Worm (Caenorhabditis elegans) whole organism, L4/young adult: ENCODE measurements around the gene T26C5.3.

Experiments
- W03F9.2 ChIP-seq: fragments of 150-350 bp; optimal IDR thresholded peaks from 2 replicates; lab custom pipeline; 2014; ENCODE audit warnings: missing biosample characterization, missing genetic modification characterization
- dao-5 ChIP-seq: sonication (generic microtip); optimal IDR thresholded peaks from 2 replicates; lab custom pipeline; 2016; ENCODE audit warnings: missing genotype, missing genetic modification characterization, moderate library complexity, missing compliant biosample characterization
- him-1 ChIP-seq: sonication (generic microtip); optimal IDR thresholded peaks from 2 replicates; lab custom pipeline; 2016; ENCODE audit warnings: missing genotype, missing genetic modification reagents, missing genetic modification characterization, missing compliant biosample characterization

Gene T26C5.3

ce11 chrII:9232493-9232892, 3.9 kb upstream of the T26C5.3 start:
- TF ChIP-seq him-1 (tag; lab: Kevin White, UChicago) (no peak), dao-5 (tag; lab: Kevin White, UChicago) (no peak), W03F9.2 (tag; lab: Kevin White, UChicago) (no peak)

DNA sequence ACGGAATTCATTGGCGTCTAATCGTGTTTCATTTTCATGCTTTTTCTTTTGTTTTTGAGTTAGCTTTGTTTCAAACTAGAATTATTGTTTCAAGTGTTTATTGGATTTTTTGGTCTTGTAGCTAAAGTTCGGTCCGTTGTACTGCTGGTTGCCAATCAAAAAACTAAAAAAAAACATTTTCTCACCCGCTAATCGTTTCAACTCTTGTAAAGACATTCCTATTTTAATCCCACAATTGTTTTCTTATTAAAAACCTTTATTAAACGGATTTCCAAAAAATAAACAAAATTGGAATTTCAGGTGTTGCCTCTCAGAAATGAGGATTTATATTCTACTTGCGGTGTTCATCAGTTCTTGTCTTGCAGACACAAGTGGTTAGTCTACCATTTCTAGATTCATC, 3.5 kb upstream of the T26C5.3 start, which contains the start of gene T26C5.2:
TSS of gene T26C5.2 (plus strand) at position 301 of the 400 bp plus-strand sequence.
- TF ChIP-seq dao-5 (tag; lab: Kevin White, UChicago): no peak
- TF ChIP-seq him-1 (tag; lab: Kevin White, UChicago): no peak
- TF ChIP-seq W03F9.2 (tag; lab: Kevin White, UChicago): no peak

DNA sequence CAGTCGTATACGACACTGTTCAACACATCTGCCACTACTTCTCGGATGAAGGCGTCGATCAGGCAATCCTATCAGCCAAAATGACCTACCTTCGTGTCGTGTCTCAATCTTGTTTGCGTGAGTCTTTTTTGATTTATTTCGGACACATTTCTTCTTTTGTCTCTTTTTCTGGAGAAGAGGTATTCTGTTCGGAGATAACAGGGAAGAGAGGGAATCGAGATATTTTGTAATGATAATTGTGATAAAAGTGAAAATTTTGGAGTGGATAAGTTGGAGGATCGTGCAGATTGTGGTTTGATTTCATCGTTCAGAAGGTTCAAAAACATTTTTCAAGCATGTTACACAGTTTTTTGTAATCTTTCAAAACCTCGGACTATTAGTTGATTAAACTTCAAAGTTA, 2.6 kb upstream of the T26C5.3 start:
- no peak for TF ChIP-seq dao-5 (tag; lab: Kevin White, UChicago)
- no peak for TF ChIP-seq W03F9.2 (tag; lab: Kevin White, UChicago)
- TF ChIP-seq him-1 (tag; lab: Kevin White, UChicago): no peak

- TF ChIP-seq dao-5 (tag; lab: Kevin White, UChicago) (no peak), W03F9.2 (tag; lab: Kevin White, UChicago) (no peak), him-1 (tag; lab: Kevin White, UChicago) (no peak)
These were observed 589 bp downstream of the T26C5.3 start for ce11 chrII:9236972-9237371.

DNA sequence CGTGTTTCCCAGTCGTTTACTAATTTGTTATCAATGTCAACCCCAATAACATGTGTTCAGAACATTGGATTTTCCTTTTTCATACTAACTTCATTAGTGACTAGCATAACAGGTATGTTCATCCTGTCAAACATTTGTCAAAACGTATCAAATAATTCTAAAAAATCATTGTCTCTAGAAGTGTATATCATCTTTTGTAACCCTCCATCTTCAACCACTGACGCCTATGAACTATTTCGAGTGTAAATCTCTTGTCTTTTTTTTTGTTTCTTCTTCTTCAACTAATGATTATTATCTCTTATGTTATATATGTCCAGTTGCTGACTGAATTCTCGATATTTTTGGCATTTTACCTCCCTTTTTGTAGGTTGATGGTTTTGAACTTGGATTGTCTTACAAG, 1.3 kb downstream of the T26C5.3 start:
- no peak for TF ChIP-seq dao-5 (tag; lab: Kevin White, UChicago)
- TF ChIP-seq W03F9.2 (tag; lab: Kevin White, UChicago): no peak
- no peak for TF ChIP-seq him-1 (tag; lab: Kevin White, UChicago)

DNA sequence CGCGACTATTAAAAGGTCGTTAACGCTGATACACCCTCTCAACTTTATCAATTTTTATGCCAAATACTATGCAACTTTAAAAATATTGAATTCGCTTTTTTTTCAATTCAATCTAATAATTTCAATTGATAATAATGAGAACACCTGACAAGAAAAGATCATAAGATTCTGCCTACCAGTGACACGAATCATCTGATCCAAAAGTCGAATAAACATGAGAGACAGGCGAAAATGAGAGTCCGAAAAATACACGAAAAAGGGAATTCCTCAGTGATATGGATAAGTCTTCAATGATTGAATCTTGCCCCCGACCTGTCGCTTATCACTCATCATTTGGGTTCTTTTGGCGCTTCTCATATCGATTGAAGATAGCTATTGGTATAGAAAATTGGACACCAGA, 5.2 kb downstream of the T26C5.3 start:
- TF ChIP-seq dao-5 (tag; lab: Kevin White, UChicago) (no peak), W03F9.2 (tag; lab: Kevin White, UChicago) (no peak), him-1 (tag; lab: Kevin White, UChicago) (no peak)

- TF ChIP-seq him-1 (tag; lab: Kevin White, UChicago): no peak
- no peak for TF ChIP-seq W03F9.2 (tag; lab: Kevin White, UChicago)
- TF ChIP-seq dao-5 (tag; lab: Kevin White, UChicago): no peak
These were observed 6.4 kb downstream of the T26C5.3 start for ce11 chrII:9242804-9243203.

DNA sequence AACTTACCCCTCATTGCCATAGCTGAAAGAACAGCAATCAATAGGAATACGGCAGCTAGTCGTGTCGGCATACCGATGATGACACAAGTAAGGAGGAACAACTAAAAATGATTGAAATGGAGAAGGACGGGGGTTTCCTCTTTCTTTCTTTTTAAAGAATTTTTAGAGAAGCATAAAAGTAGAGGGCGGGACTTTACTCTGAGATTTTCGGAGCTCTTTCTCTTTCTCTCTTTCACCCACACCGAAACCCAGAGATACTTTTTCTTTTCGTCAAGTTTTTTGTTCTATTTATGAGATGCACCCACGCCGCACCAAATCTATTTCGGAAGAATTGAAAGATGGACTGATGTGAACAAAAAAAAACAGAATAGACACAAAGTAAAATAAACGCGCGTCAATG, 10.3 kb downstream of the T26C5.3 start, which contains the start of gene T26C5.5:
TSS of gene T26C5.5 (minus strand) at position 101 of the 400 bp plus-strand sequence.
- TF ChIP-seq W03F9.2 (tag; lab: Kevin White, UChicago) (no peak), dao-5 (tag; lab: Kevin White, UChicago) (no peak), him-1 (tag; lab: Kevin White, UChicago) (no peak)

DNA sequence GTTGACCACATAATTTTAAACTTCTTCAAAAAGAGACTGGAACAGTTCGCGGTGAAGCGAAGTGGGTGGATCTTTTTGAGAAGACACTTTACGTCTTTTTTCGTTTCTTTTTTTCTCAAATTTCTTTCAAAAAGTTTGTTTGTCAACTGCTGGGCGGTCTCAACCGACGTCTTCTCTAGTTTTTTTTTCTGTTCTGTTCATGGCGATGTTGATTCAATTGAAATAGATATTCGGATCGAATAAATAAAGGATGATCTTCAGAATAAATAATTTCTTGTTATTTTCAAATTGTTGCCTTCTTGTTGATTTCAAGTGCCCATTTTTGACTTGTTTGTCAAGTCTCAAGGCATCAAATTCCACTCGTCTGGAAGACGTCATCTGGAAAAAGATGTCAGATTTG, 14.0 kb downstream of the T26C5.3 start, which contains the start of gene T26C5.4:
TSS of gene T26C5.4 (minus strand) at position 101 of the 400 bp plus-strand sequence.
- TF ChIP-seq dao-5 (tag; lab: Kevin White, UChicago): no peak
- no peak for TF ChIP-seq W03F9.2 (tag; lab: Kevin White, UChicago)
- no peak for TF ChIP-seq him-1 (tag; lab: Kevin White, UChicago)

DNA sequence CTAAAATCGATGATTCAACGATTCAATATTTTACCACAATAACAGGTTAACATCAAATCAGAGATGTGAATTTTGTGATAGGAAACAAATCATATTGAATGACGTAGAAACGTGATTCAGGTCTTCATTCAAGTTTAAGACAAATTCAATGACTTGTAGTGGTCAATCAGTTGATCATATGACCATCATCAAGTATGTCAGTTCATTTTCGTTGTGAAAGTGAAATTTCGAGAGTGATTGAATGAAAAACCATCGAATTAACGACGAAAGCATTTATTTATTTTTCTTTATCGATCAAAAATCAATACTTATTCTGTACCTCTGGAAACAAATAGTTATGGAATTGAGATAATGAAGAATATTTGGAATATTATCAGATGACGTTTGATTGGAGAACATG, 15.1 kb downstream of the T26C5.3 start:
- no peak for TF ChIP-seq W03F9.2 (tag; lab: Kevin White, UChicago)
- TF ChIP-seq him-1 (tag; lab: Kevin White, UChicago): no peak
- TF ChIP-seq dao-5 (tag; lab: Kevin White, UChicago): no peak

DNA sequence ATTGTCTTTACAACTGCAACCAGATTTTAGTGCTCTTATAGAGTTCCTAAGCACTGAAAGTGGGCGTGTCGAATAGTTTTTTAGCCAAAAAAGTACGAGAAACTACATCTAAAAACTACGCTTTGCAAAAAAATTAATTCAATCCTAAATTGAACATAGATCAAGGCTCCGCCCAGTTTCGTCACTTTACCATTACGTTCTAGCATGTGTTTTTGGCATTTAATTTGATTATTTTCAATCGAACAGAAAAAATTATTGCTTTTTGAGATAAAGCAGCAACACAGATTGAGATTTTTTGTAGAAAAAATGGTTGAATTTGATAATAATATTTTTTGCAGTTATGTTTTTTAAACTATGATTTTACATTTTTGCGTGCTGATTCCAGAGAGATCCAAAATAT, 17.8 kb downstream of the T26C5.3 start, which contains the start of gene nlp-82:
TSS of gene nlp-82 (minus strand) at position 101 of the 400 bp plus-strand sequence.
- TF ChIP-seq W03F9.2 (tag; lab: Kevin White, UChicago) (no peak), dao-5 (tag; lab: Kevin White, UChicago) (no peak), him-1 (tag; lab: Kevin White, UChicago) (no peak)

- TF ChIP-seq him-1 (tag; lab: Kevin White, UChicago) (no peak), dao-5 (tag; lab: Kevin White, UChicago) (no peak), W03F9.2 (tag; lab: Kevin White, UChicago) (no peak)
These were observed 21.7 kb downstream of the T26C5.3 start for ce11 chrII:9258034-9258556.

DNA sequence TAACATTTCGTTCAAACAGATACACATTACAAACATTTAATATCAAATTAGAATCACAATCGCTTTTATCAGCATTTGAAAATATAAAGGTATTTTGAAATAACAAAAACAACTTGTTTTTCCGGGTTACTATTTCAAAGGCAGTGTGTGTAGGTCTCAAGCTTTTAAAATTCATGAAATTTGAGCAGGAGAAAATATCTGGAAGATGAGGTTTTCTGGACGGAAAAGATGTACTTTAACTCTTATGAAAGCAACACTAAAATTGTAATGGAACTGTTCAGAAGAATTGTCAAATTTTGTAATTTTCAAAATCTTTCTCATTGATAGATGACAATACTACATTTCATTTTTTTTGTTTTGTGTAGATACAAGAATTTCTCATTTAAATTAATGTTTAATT, 22.2 kb downstream of the T26C5.3 start:
- no peak for TF ChIP-seq W03F9.2 (tag; lab: Kevin White, UChicago)
- TF ChIP-seq him-1 (tag; lab: Kevin White, UChicago): no peak
- no peak for TF ChIP-seq dao-5 (tag; lab: Kevin White, UChicago)

DNA sequence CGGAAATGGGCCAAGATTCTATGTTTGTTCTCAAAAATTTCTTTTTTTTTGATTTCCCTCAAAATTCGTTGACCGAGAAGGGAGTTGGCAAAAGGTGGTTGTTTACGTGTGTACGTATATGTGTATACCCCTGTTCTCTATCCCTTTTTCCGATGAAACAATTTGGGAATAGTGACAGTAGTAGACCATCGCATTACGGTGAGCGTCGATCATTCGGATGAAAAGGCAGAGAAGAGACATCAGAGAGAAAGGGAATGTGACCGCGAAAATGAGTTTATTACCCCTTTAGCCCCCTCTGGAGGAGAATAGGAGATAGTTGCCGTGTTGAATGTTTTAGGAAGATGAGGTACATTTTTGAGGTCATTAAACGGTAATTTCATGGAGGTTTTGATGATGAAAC, 23.6 kb downstream of the T26C5.3 start:
- no peak for TF ChIP-seq W03F9.2 (tag; lab: Kevin White, UChicago)
- no peak for TF ChIP-seq dao-5 (tag; lab: Kevin White, UChicago)
- TF ChIP-seq him-1 (tag; lab: Kevin White, UChicago): no peak
